Fruit fly (Drosophila melanogaster): Measurements from ENCODE around the gene nyo.
A peak's percentile ranks its signal among the peaks of the same experiment; 100 is the strongest.

The nyo gene

dm6 chr3R:31577351-31577750 is 34.5 kb downstream of the nyo start:
- TF ChIP-seq Ravus (GFP tag; IDR thresholded peaks at IDR 0.05) (no peak), Med (GFP tag) (peak; percentile 49)

dm6 chr3R:31580032-31580431 is 37.2 kb downstream of the nyo start:
- TF ChIP-seq rib (GFP tag; IDR thresholded peaks at IDR 0.05) (no peak), CG9215 (GFP tag; IDR thresholded peaks at IDR 0.05) (peak; percentile 47), CG17385 (GFP tag; optimal IDR thresholded peaks at IDR 0.05) (peak; percentile 83)

dm6 chr3R:31580586-31580994 is 37.8 kb downstream of the nyo start, which contains the start of the genes pygo and rod:
Gene pygo (minus strand): TSS chr3R:31580699.
Gene rod (plus strand): TSS chr3R:31580951.
- TF ChIP-seq CG3838 (GFP tag; optimal IDR thresholded peaks at IDR 0.05) (no peak), ci (GFP tag; IDR thresholded peaks at IDR 0.05) (peak; percentile 28; the same call in 1 of the 3 replicates), slou (GFP tag; optimal IDR thresholded peaks at IDR 0.05) (no peak), Elba2 (GFP tag; optimal IDR thresholded peaks at IDR 0.05) (peak; percentile 54), rib (GFP tag; IDR thresholded peaks at IDR 0.05) (no peak), kah (GFP tag; optimal IDR thresholded peaks at IDR 0.05) (no peak), CG12219 (GFP tag; optimal IDR thresholded peaks at IDR 0.05) (no peak), her (GFP tag; optimal IDR thresholded peaks at IDR 0.05) (no peak), bigmax (GFP tag; optimal IDR thresholded peaks at IDR 0.05) (peak; percentile 46), CTCF (GFP tag; optimal IDR thresholded peaks at IDR 0.05) (peak; percentile 21), CG30403 (GFP tag; optimal IDR thresholded peaks at IDR 0.05) (peak; percentile 38), bbx (GFP tag; IDR thresholded peaks at IDR 0.05; ENCODE audit: partially characterized antibody) (peak; percentile 45), CG10147 (GFP tag; optimal IDR thresholded peaks at IDR 0.05) (no peak), cato (GFP tag; optimal IDR thresholded peaks at IDR 0.05; ENCODE audit: borderline replicate concordance) (no peak), CG11398 (GFP tag; optimal IDR thresholded peaks at IDR 0.05) (no peak), CG8765 (GFP tag; IDR thresholded peaks at IDR 0.05) (no peak), MBD-R2 (GFP tag; IDR thresholded peaks at IDR 0.05) (peak; percentile 84), CG9932 (GFP tag; IDR thresholded peaks at IDR 0.05) (no peak), bcd (GFP tag; optimal IDR thresholded peaks at IDR 0.05) (peak; percentile 6), ken (GFP tag; IDR thresholded peaks at IDR 0.05) (no peak), phol (tag; optimal IDR thresholded peaks at IDR 0.05) (peak; percentile 48), org-1 (GFP tag; optimal IDR thresholded peaks at IDR 0.05) (no peak), ro (GFP tag; IDR thresholded peaks at IDR 0.05) (no peak), CG12236 (GFP tag; optimal IDR thresholded peaks at IDR 0.05) (no peak), inv (GFP tag; IDR thresholded peaks at IDR 0.05; ENCODE audit: partially characterized antibody) (peak; percentile 47), CG2116 (GFP tag; optimal IDR thresholded peaks at IDR 0.05) (peak; percentile 95), crp (GFP tag; optimal IDR thresholded peaks at IDR 0.05) (peak in 1 of 2 experiments; percentile 6), CG12769 (tag; optimal IDR thresholded peaks at IDR 0.05) (no peak), Hmr (GFP tag; optimal IDR thresholded peaks at IDR 0.05) (no peak), B-H1 (GFP tag; IDR thresholded peaks at IDR 0.05) (no peak), Meics (GFP tag; optimal IDR thresholded peaks at IDR 0.05) (no peak), gcm (GFP tag; optimal IDR thresholded peaks at IDR 0.05) (no peak), unpg (GFP tag; optimal IDR thresholded peaks at IDR 0.05) (no peak), pb (GFP tag; optimal IDR thresholded peaks at IDR 0.05) (no peak), jigr1 (GFP tag; IDR thresholded peaks at IDR 0.05) (no peak), CG6683 (GFP tag; optimal IDR thresholded peaks at IDR 0.05) (no peak), CG6813 (GFP tag; optimal IDR thresholded peaks at IDR 0.05) (no peak), CG2120 (GFP tag; optimal IDR thresholded peaks at IDR 0.05) (peak; percentile 20), CG5953 (GFP tag; IDR thresholded peaks at IDR 0.05) (no peak), sug (tag; optimal IDR thresholded peaks at IDR 0.05) (no peak), Oli (tag; optimal IDR thresholded peaks at IDR 0.05) (no peak), CG4328 (GFP tag; optimal IDR thresholded peaks at IDR 0.05) (no peak), CG12942 (GFP tag; optimal IDR thresholded peaks at IDR 0.05) (no peak), Gug (GFP tag; IDR thresholded peaks at IDR 0.05) (no peak), gce (GFP tag; IDR thresholded peaks at IDR 0.05) (no peak)

Data from whole organism, embryonic.